Worm (Caenorhabditis elegans) whole organism, L2 larva: ENCODE data around the gene clec-65.

ENCODE experiments used
- R02D3.7 ChIP-seq: fragments of 150-350 bp; optimal IDR thresholded peaks from 2 replicates; lab custom pipeline; 2014; ENCODE audit warnings: missing biosample characterization, missing genetic modification characterization
- ama-1 ChIP-seq: fragments of 150-350 bp; optimal IDR thresholded peaks from 2 replicates; lab custom pipeline; 2018; ENCODE audit warnings: inconsistent platforms
- egl-27 ChIP-seq: sonication (generic microtip); optimal IDR thresholded peaks from 3 replicates; lab custom pipeline; 2017; ENCODE audit warnings: missing biosample characterization, missing genetic modification reagents, missing genetic modification characterization
- lin-11 ChIP-seq: fragments of 150-350 bp; sonication (generic microtip); optimal IDR thresholded peaks from 2 replicates; lab custom pipeline; 2014; ENCODE audit warnings: missing biosample characterization, missing genetic modification characterization, inconsistent platforms, mixed read lengths
- snpc-4 ChIP-seq: fragments of 150-350 bp; optimal IDR thresholded peaks from 2 replicates; lab custom pipeline; 2014; ENCODE audit warnings: missing biosample characterization, missing genetic modification characterization
- ztf-11 ChIP-seq: sonication (generic microtip); optimal IDR thresholded peaks from 2 replicates; lab custom pipeline; 2017; ENCODE audit warnings: missing biosample characterization, missing genetic modification characterization
- ztf-4 ChIP-seq: fragments of 150-350 bp; optimal IDR thresholded peaks from 2 replicates; lab custom pipeline; 2014; ENCODE audit warnings: missing biosample characterization, missing genetic modification characterization

ce11 chrII:12895078-12895670 lies 6.0 kb upstream of the clec-65 start, which contains the start of the genes clec-62 and clec-63:
- TF ChIP-seq ztf-11 (tag; lab: Kevin White, UChicago) (no peak), ztf-4 (tag; lab: Kevin White, UChicago) (no peak), egl-27 (no peak), snpc-4 (tag; lab: Kevin White, UChicago) (no peak), ama-1 (lab: Kevin White, UChicago) (no peak), R02D3.7 (tag; lab: Kevin White, UChicago) (no peak), lin-11 (tag; lab: Kevin White, UChicago) (no peak)
